2 worm cellular contexts compared by ENCODE assay signal in the genomic region with DNA sequence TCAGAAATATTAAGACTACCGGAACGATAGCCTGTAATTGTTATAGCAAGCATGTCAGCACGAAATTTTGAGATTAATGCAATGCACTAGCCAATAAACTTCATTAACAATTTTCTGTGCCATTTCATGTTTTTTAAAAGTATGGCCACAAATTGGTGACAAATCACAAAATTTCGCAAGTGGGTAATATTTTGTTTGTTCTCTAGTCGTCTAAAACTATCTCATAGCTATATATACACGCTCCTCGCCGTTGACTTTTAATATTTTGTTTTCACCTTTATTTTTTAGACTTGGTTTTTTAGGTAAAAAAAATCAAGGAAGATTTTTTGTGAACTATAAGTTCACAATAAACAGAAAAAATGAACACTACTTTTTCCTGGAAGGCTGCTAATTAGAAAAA.
A peak's percentile ranks its signal among the peaks of the same experiment; 100 is the strongest.
TF ChIP-seq lines count a peak whose summit lies in the region.

No protein-coding gene starts in this region.

TF ChIP-seq in whole organism, L1 larva, 84 proteins besides CTCF, POLR2A, EP300 and RAD21 (continued from another document):
- no peak for TF ChIP-seq ceh-90 (tag; optimal IDR thresholded peaks at IDR 0.05; lab: Kevin White, UChicago)
- TF ChIP-seq ceh-88 (GFP tag; IDR thresholded peaks at IDR 0.05; lab: Robert Waterston, UW), result no peak
- peak in 1 of 2 experiments; percentile 16 for TF ChIP-seq lin-35 (GFP tag; optimal IDR thresholded peaks at IDR 0.05; lab: Kevin White, UChicago)
- no peak for TF ChIP-seq swsn-7 (tag; optimal IDR thresholded peaks at IDR 0.05; lab: Kevin White, UChicago)
- peak; percentile 41 for TF ChIP-seq nhr-237 (tag; optimal IDR thresholded peaks at IDR 0.05; lab: Kevin White, UChicago)
- no peak for TF ChIP-seq hlh-4 (tag; optimal IDR thresholded peaks at IDR 0.05; lab: Kevin White, UChicago)
- peak; percentile 89 for TF ChIP-seq skn-1 (tag; optimal IDR thresholded peaks at IDR 0.05; lab: Kevin White, UChicago)
- TF ChIP-seq lin-14 (GFP tag; optimal IDR thresholded peaks at IDR 0.05; lab: Kevin White, UChicago), result no peak
- no peak for TF ChIP-seq lir-3 (tag; optimal IDR thresholded peaks at IDR 0.05; lab: Kevin White, UChicago; ENCODE audit: poor library complexity)
- TF ChIP-seq rnt-1 (tag; optimal IDR thresholded peaks at IDR 0.05; lab: Kevin White, UChicago), result no peak
- peak; percentile 8 for TF ChIP-seq zip-4 (GFP tag; optimal IDR thresholded peaks at IDR 0.05; lab: Kevin White, UChicago)
- TF ChIP-seq dpl-1 (GFP tag; optimal IDR thresholded peaks at IDR 0.05; lab: Kevin White, UChicago), result no peak
TF ChIP-seq in whole organism, L1 larva: peak in this region for 7.

TF ChIP-seq in whole organism, L2 larva, 48 proteins besides CTCF, POLR2A, EP300 and RAD21 (continued from another document):
- peak; percentile 46 for TF ChIP-seq sma-9 (GFP tag; optimal IDR thresholded peaks at IDR 0.05; lab: Kevin White, UChicago)
- TF ChIP-seq sma-9 (tag; optimal IDR thresholded peaks at IDR 0.05; lab: Kevin White, UChicago), result no peak
- TF ChIP-seq alr-1 (tag; optimal IDR thresholded peaks at IDR 0.05; lab: Kevin White, UChicago), result no peak
- TF ChIP-seq nhr-11 (tag; optimal IDR thresholded peaks at IDR 0.05; lab: Kevin White, UChicago), result no peak
- TF ChIP-seq crh-2 (tag; optimal IDR thresholded peaks at IDR 0.05; lab: Kevin White, UChicago), result no peak
- TF ChIP-seq ceh-16 (tag; optimal IDR thresholded peaks at IDR 0.05; lab: Kevin White, UChicago), result no peak
